Fruit fly (Drosophila melanogaster): Measurements from ENCODE around the gene Exo84.

The Exo84 gene

dm6 chr3R:26007964-26008868 lies 43.8 kb downstream of the Exo84 start:
- TF ChIP-seq seq (GFP tag; IDR thresholded peaks at IDR 0.05) (peak; percentile 11; the same call in 1 of the 2 replicates), CG8290 (GFP tag; optimal IDR thresholded peaks at IDR 0.05) (no peak), CG8290 (tag; optimal IDR thresholded peaks at IDR 0.05) (peak in 1 of 2 experiments; percentile 38), Scr (GFP tag; IDR thresholded peaks at IDR 0.05; ENCODE audit: partially characterized antibody) (0 out of 2 replicates have a peak, but pooled peaks have one; percentile 12), sug (tag; optimal IDR thresholded peaks at IDR 0.05) (peak; percentile 98), CG2199 (GFP tag; IDR thresholded peaks at IDR 0.05) (peak; percentile 17; the same call in 1 of the 3 replicates), Dp (GFP tag; optimal IDR thresholded peaks at IDR 0.05) (no peak), otp (GFP tag; IDR thresholded peaks at IDR 0.05) (peak; percentile 52; the same call in 2 of the 3 replicates), CG13624 (GFP tag; optimal IDR thresholded peaks at IDR 0.05) (peak; percentile 16), da (GFP tag; optimal IDR thresholded peaks at IDR 0.05) (no peak), CG10543 (GFP tag; optimal IDR thresholded peaks at IDR 0.05) (peak; percentile 91), her (GFP tag; optimal IDR thresholded peaks at IDR 0.05) (no peak), Deaf1 (tag; optimal IDR thresholded peaks at IDR 0.05) (peak; percentile 14), shn (GFP tag; optimal IDR thresholded peaks at IDR 0.05) (no peak), HLHmδ (GFP tag; optimal IDR thresholded peaks at IDR 0.05) (peak; percentile 98), h (optimal IDR thresholded peaks at IDR 0.05) (no peak), slou (GFP tag; optimal IDR thresholded peaks at IDR 0.05) (no peak), CG1832 (GFP tag; optimal IDR thresholded peaks at IDR 0.05) (peak; percentile 4), B-H2 (GFP tag; optimal IDR thresholded peaks at IDR 0.05) (no peak), CG7928 (GFP tag; optimal IDR thresholded peaks at IDR 0.05) (no peak), dysf (GFP tag; IDR thresholded peaks at IDR 0.05) (0 out of 3 replicates have a peak, but pooled peaks have one; percentile 26), lbe (GFP tag; optimal IDR thresholded peaks at IDR 0.05) (peak; percentile 13), chinmo (GFP tag; IDR thresholded peaks at IDR 0.05; ENCODE audit: partially characterized antibody) (peak; percentile 98), CG14965 (GFP tag; optimal IDR thresholded peaks at IDR 0.05; ENCODE audit: borderline replicate concordance) (no peak), Adf1 (GFP tag; IDR thresholded peaks at IDR 0.05) (peak; percentile 41), Bdp1 (GFP tag; optimal IDR thresholded peaks at IDR 0.05) (no peak), CG9932 (GFP tag; IDR thresholded peaks at IDR 0.05) (peak; percentile 18), Med (GFP tag) (peak; percentile 69), mirr (GFP tag; optimal IDR thresholded peaks at IDR 0.05) (peak; percentile 58), Poxn (GFP tag; IDR thresholded peaks at IDR 0.05) (no peak), sens (GFP tag) (peak; percentile 54), TFAM (GFP tag; optimal IDR thresholded peaks at IDR 0.05) (no peak), grn (GFP tag; optimal IDR thresholded peaks at IDR 0.05) (peak; percentile 93), bbx (GFP tag; IDR thresholded peaks at IDR 0.05; ENCODE audit: partially characterized antibody) (no peak), Vsx1 (GFP tag; optimal IDR thresholded peaks at IDR 0.05) (no peak), zen2 (GFP tag; IDR thresholded peaks at IDR 0.05; ENCODE audit: partially characterized antibody) (peak; percentile 28; the same call in 1 of the 3 replicates), sr (GFP tag; IDR thresholded peaks at IDR 0.05) (0 out of 3 replicates have a peak, but pooled peaks have one; percentile 50), CG14441 (GFP tag; IDR thresholded peaks at IDR 0.05) (peak; percentile 22; the same call in 1 of the 2 replicates), rib (GFP tag; IDR thresholded peaks at IDR 0.05) (peak; percentile 84), Taf1 (GFP tag; IDR thresholded peaks at IDR 0.05) (no peak), Mad (GFP tag; optimal IDR thresholded peaks at IDR 0.05) (no peak), CG31224 (GFP tag; IDR thresholded peaks at IDR 0.05) (0 out of 2 replicates have a peak, but pooled peaks have one; percentile 24), fd96Cb (tag; optimal IDR thresholded peaks at IDR 0.05) (no peak), ci (GFP tag; IDR thresholded peaks at IDR 0.05) (0 out of 3 replicates have a peak, but pooled peaks have one; percentile 28), Aef1 (GFP tag; IDR thresholded peaks at IDR 0.05) (0 out of 3 replicates have a peak, but pooled peaks have one; percentile 13), Drgx (GFP tag; IDR thresholded peaks at IDR 0.05) (peak; percentile 54), D19A (tag; optimal IDR thresholded peaks at IDR 0.05) (no peak), kni (GFP tag; optimal IDR thresholded peaks at IDR 0.05) (peak; percentile 69), CG13894 (tag; optimal IDR thresholded peaks at IDR 0.05) (peak; percentile 83)

All from whole organism, embryonic.